Worm (Caenorhabditis elegans): ENCODE data around the gene fat-1.

DNA sequence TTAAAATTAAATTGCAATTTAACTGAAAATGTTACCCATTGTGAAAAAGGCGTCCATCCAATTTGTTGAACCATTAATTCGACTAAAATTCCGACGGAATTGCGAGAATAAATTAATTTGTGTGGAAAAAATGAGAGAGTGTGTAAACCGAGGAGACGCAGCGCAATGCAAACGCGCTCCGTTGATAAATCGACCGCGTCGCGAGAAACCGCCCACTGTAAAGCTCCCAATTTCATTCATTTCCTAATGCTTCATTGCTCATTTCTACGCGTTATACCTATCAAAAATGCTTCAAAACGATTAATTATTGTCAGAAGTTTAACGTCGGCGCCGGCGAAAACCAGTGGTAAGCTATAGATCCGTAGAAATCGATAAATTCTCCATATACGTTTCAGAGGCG is 17.7 kb upstream of the fat-1 start, which contains the start of the genes Y67H2A.2 and micu-1:
- TF ChIP-seq fos-1 (tag; optimal IDR thresholded peaks at IDR 0.05) (peak; percentile 4), ceh-82 (tag; optimal IDR thresholded peaks at IDR 0.05) (no peak), nhr-12 (tag; optimal IDR thresholded peaks at IDR 0.05) (no peak), zag-1 (tag; optimal IDR thresholded peaks at IDR 0.05) (no peak), lsy-2 (tag; optimal IDR thresholded peaks at IDR 0.05) (peak; percentile 82 to 87), nhr-77 (tag; optimal IDR thresholded peaks at IDR 0.05) (no peak)

Data from whole organism, L2 larva.